Fruit fly (Drosophila melanogaster) whole organism, embryonic: ENCODE results near the gene Teh1.
A peak's percentile ranks its signal among the peaks of the same experiment; 100 is the strongest.

ENCODE experiments used
- Aef1 ChIP-seq: fragments of 200-800 bp; sonication (Bioruptor generic); IDR thresholded peaks from 3 replicates; pipeline ENCODE4 v1.3.6; 2022; ENCODE audit warnings: missing biosample characterization, missing genetic modification characterization
- Atf6 ChIP-seq: fragments of 200-800 bp; sonication (Bioruptor generic); IDR thresholded peaks from 2 replicates; pipeline ENCODE4 v1.3.6; 2022; ENCODE audit warnings: missing biosample characterization, missing genetic modification characterization
- BEAF-32 ChIP-seq: fragments of 200-800 bp; sonication (Bioruptor generic); optimal IDR thresholded peaks from 3 replicates; lab custom pipeline; 2017; ENCODE audit warnings: missing biosample characterization, missing genetic modification characterization, mild to moderate bottlenecking, moderate library complexity, missing genetic modification reagents
- CG10209 ChIP-seq: fragments of 200-800 bp; sonication (Bioruptor generic); optimal IDR thresholded peaks from 3 replicates; lab custom pipeline; 2017; ENCODE audit warnings: missing biosample characterization, mild to moderate bottlenecking, missing genetic modification characterization, missing genetic modification reagents
- CG10321 ChIP-seq: fragments of 200-800 bp; sonication (Bioruptor generic); IDR thresholded peaks from 2 replicates; pipeline ENCODE4 v1.3.6; 2022; ENCODE audit warnings: missing biosample characterization, missing genetic modification characterization
- CG10543 ChIP-seq: fragments of 200-800 bp; sonication (Bioruptor generic); optimal IDR thresholded peaks from 3 replicates; lab custom pipeline; 2017; ENCODE audit warnings: missing biosample characterization, mild to moderate bottlenecking, missing genetic modification characterization, moderate library complexity
- CG11696 ChIP-seq: fragments of 200-800 bp; sonication (Bioruptor generic); IDR thresholded peaks from 2 replicates; pipeline ENCODE4 v1.3.6; 2022; ENCODE audit warnings: missing biosample characterization, missing genetic modification characterization
- CG13296 ChIP-seq: fragments of 200-800 bp; sonication (Bioruptor generic); optimal IDR thresholded peaks from 3 replicates; lab custom pipeline; 2018; ENCODE audit warnings: missing biosample characterization, mild to moderate bottlenecking, missing genetic modification characterization
- CG13624 ChIP-seq: fragments of 200-800 bp; sonication (Bioruptor generic); optimal IDR thresholded peaks from 2 replicates; lab custom pipeline; 2016; ENCODE audit warnings: missing biosample characterization, missing genetic modification characterization
- CG14050 ChIP-seq: fragments of 200-800 bp; sonication (Bioruptor generic); IDR thresholded peaks from 3 replicates; pipeline ENCODE4 v1.3.6; 2022; ENCODE audit warnings: missing biosample characterization, missing genetic modification characterization
- CG42726 ChIP-seq: fragments of 200-800 bp; sonication (Bioruptor generic); IDR thresholded peaks from 2 replicates; pipeline ENCODE4 v1.3.6; 2022; ENCODE audit warnings: missing biosample characterization, missing genetic modification characterization; ENCODE audit not compliant: partially characterized antibody
- CG4820 ChIP-seq: fragments of 200-800 bp; sonication (Bioruptor generic); optimal IDR thresholded peaks from 3 replicates; lab custom pipeline; 2016; ENCODE audit warnings: missing biosample characterization, missing genetic modification characterization
- CG6175 ChIP-seq: fragments of 200-800 bp; sonication (Bioruptor generic); IDR thresholded peaks from 3 replicates; pipeline ENCODE4 v1.3.6; 2022; ENCODE audit warnings: missing biosample characterization, missing genetic modification characterization
- CG6272 ChIP-seq: fragments of 200-800 bp; sonication (Bioruptor generic); IDR thresholded peaks from 2 replicates; pipeline ENCODE4 v1.3.6; 2022; ENCODE audit warnings: missing biosample characterization, missing genetic modification characterization
- CG7556 ChIP-seq: fragments of 200-800 bp; sonication (Bioruptor generic); optimal IDR thresholded peaks from 2 replicates; lab custom pipeline; 2017; ENCODE audit warnings: missing biosample characterization, mild to moderate bottlenecking, missing genetic modification characterization
- CG8281 ChIP-seq: fragments of 200-800 bp; sonication (Bioruptor generic); optimal IDR thresholded peaks from 2 replicates; lab custom pipeline; 2018; ENCODE audit warnings: missing biosample characterization, mild to moderate bottlenecking, missing genetic modification characterization, moderate library complexity
- CG8478 ChIP-seq: fragments of >200 bp; optimal IDR thresholded peaks from 2 replicates; lab custom pipeline; 2018
- CG9609 ChIP-seq: fragments of 200-800 bp; sonication (Bioruptor generic); optimal IDR thresholded peaks from 3 replicates; lab custom pipeline; 2016; ENCODE audit warnings: missing biosample characterization, missing genetic modification characterization
- CHES-1-like ChIP-seq: fragments of 200-800 bp; sonication (Bioruptor generic); optimal IDR thresholded peaks from 2 replicates; lab custom pipeline; 2016; ENCODE audit warnings: missing biosample characterization, missing genetic modification characterization
- CrebB ChIP-seq: fragments of 200-800 bp; sonication (Bioruptor generic); optimal IDR thresholded peaks from 3 replicates; lab custom pipeline; 2018; ENCODE audit warnings: missing biosample characterization, mild to moderate bottlenecking, missing genetic modification characterization
- Dad ChIP-seq: fragments of 200-800 bp; sonication (Bioruptor generic); optimal IDR thresholded peaks from 3 replicates; lab custom pipeline; 2016; ENCODE audit warnings: missing biosample characterization, missing genetic modification characterization
- Deaf1 ChIP-seq: fragments of 200-800 bp; optimal IDR thresholded peaks from 3 replicates; lab custom pipeline; 2019; ENCODE audit warnings: missing biosample characterization, mild to moderate bottlenecking, missing genetic modification characterization, moderate library complexity
- Doc3 ChIP-seq: fragments of 200-800 bp; sonication (Bioruptor generic); IDR thresholded peaks from 3 replicates; pipeline ENCODE4 v1.3.6; 2022; ENCODE audit warnings: missing biosample characterization, missing genetic modification characterization; ENCODE audit not compliant: partially characterized antibody
- Dref ChIP-seq: fragments of 200-800 bp; sonication (Bioruptor generic); IDR thresholded peaks from 2 replicates; pipeline ENCODE4 v1.3.6; 2022; ENCODE audit warnings: missing biosample characterization, missing genetic modification characterization
- Drgx ChIP-seq: fragments of 200-800 bp; sonication (Bioruptor generic); IDR thresholded peaks from 2 replicates; pipeline ENCODE4 v1.3.6; 2022; ENCODE audit warnings: missing biosample characterization, missing genetic modification characterization
- Fer3 ChIP-seq: fragments of 200-800 bp; sonication (Bioruptor generic); optimal IDR thresholded peaks from 2 replicates; lab custom pipeline; 2018; ENCODE audit warnings: missing biosample characterization, mild to moderate bottlenecking, missing genetic modification characterization, moderate library complexity
- Hand ChIP-seq: fragments of 200-800 bp; sonication (Bioruptor generic); optimal IDR thresholded peaks from 2 replicates; lab custom pipeline; 2017; ENCODE audit warnings: mild to moderate bottlenecking, missing biosample characterization, missing genetic modification reagents, missing genetic modification characterization
- Hr3 ChIP-seq: fragments of 200-800 bp; sonication (Bioruptor generic); optimal IDR thresholded peaks from 3 replicates; lab custom pipeline; 2016; ENCODE audit warnings: missing biosample characterization, missing genetic modification characterization
- Hr51 ChIP-seq, 2 experiments: fragments of 200-800 bp; sonication (Bioruptor generic); optimal IDR thresholded peaks; 2 replicates in 1 of 2; 3 replicates in 1 of 2; lab custom pipeline; 2016 to 2018; ENCODE audit warnings: missing biosample characterization in 2 of 2, missing genetic modification characterization in 2 of 2, mild to moderate bottlenecking in 1 of 2, moderate library complexity in 1 of 2
- Hsf ChIP-seq: fragments of 200-800 bp; sonication (Bioruptor generic); optimal IDR thresholded peaks from 3 replicates; lab custom pipeline; 2016; ENCODE audit warnings: missing biosample characterization, missing genetic modification characterization
- Kr ChIP-seq: fragments of 200-800 bp; sonication (Bioruptor generic); optimal IDR thresholded peaks from 2 replicates; lab custom pipeline; 2017; ENCODE audit warnings: missing biosample characterization, mild to moderate bottlenecking, missing genetic modification characterization
- Max ChIP-seq: fragments of 200-800 bp; sonication (Bioruptor generic); optimal IDR thresholded peaks from 2 replicates; lab custom pipeline; 2016; ENCODE audit warnings: missing biosample characterization, mild to moderate bottlenecking, missing genetic modification characterization
- Myb ChIP-seq: fragments of 200-800 bp; sonication (Bioruptor generic); optimal IDR thresholded peaks from 2 replicates; lab custom pipeline; 2016; ENCODE audit warnings: missing biosample characterization, missing genetic modification characterization
- Nf-YA ChIP-seq: fragments of 200-800 bp; sonication (Bioruptor generic); IDR thresholded peaks from 2 replicates; pipeline ENCODE4 v1.3.6; 2022; ENCODE audit warnings: missing biosample characterization, missing genetic modification characterization
- Scr ChIP-seq: fragments of 200-800 bp; sonication (Bioruptor generic); IDR thresholded peaks from 2 replicates; pipeline ENCODE4 v1.3.6; 2022; ENCODE audit warnings: missing biosample characterization, missing genetic modification characterization; ENCODE audit not compliant: partially characterized antibody
- Sry-δ ChIP-seq: fragments of 200-800 bp; sonication (Bioruptor generic); optimal IDR thresholded peaks from 2 replicates; lab custom pipeline; 2016; ENCODE audit warnings: missing biosample characterization, missing genetic modification characterization
- Tbp ChIP-seq: fragments of >200 bp; optimal IDR thresholded peaks from 2 replicates; lab custom pipeline; 2018; ENCODE audit warnings: missing biosample characterization, missing genetic modification characterization
- al ChIP-seq: fragments of 200-800 bp; sonication (Bioruptor generic); IDR thresholded peaks from 2 replicates; pipeline ENCODE4 v1.3.6; 2022; ENCODE audit warnings: missing biosample characterization, missing genetic modification characterization
- bbx ChIP-seq: fragments of 200-800 bp; sonication (Bioruptor generic); IDR thresholded peaks from 2 replicates; pipeline ENCODE4 v1.3.6; 2022; ENCODE audit warnings: missing biosample characterization, missing genetic modification characterization; ENCODE audit not compliant: partially characterized antibody
- cg ChIP-seq: fragments of 200-800 bp; sonication (Bioruptor generic); optimal IDR thresholded peaks from 3 replicates; lab custom pipeline; 2019; ENCODE audit warnings: missing biosample characterization, mild to moderate bottlenecking, missing genetic modification characterization, moderate library complexity
- chm ChIP-seq: fragments of 200-800 bp; sonication (Bioruptor generic); IDR thresholded peaks from 2 replicates; pipeline ENCODE4 v1.3.6; 2022; ENCODE audit warnings: missing biosample characterization, missing genetic modification characterization
- dpn ChIP-seq, 2 experiments: fragments of 200-800 bp; sonication (Bioruptor generic); optimal IDR thresholded peaks; 3 replicates each; lab custom pipeline; 2016; ENCODE audit warnings: missing biosample characterization in 2 of 2, missing genetic modification characterization in 2 of 2
- eve ChIP-seq, 2 experiments: fragments of >200 bp; optimal IDR thresholded peaks; 2 replicates each; lab custom pipeline; 2017; ENCODE audit warnings: missing biosample characterization in 2 of 2, missing genetic modification characterization in 2 of 2
- gro ChIP-seq: fragments of 200-800 bp; sonication (Bioruptor generic); optimal IDR thresholded peaks from 2 replicates; lab custom pipeline; 2016; ENCODE audit warnings: missing biosample characterization, missing genetic modification characterization
- kni ChIP-seq: fragments of 200-800 bp; sonication (Bioruptor generic); optimal IDR thresholded peaks from 3 replicates; lab custom pipeline; 2017; ENCODE audit warnings: mild to moderate bottlenecking, missing biosample characterization, missing genetic modification reagents, missing genetic modification characterization
- lilli ChIP-seq: fragments of 200-800 bp; sonication (Bioruptor generic); optimal IDR thresholded peaks from 3 replicates; lab custom pipeline; 2016; ENCODE audit warnings: missing biosample characterization, missing genetic modification characterization
- pita ChIP-seq: fragments of 200-800 bp; sonication (Bioruptor generic); optimal IDR thresholded peaks from 2 replicates; lab custom pipeline; 2017; ENCODE audit warnings: missing biosample characterization, mild to moderate bottlenecking, missing genetic modification characterization
- sd ChIP-seq: fragments of 200-800 bp; sonication (Bioruptor generic); optimal IDR thresholded peaks from 3 replicates; lab custom pipeline; 2018; ENCODE audit warnings: missing biosample characterization, mild to moderate bottlenecking, missing genetic modification characterization, moderate library complexity
- sisA ChIP-seq: fragments of 200-800 bp; sonication (Bioruptor generic); IDR thresholded peaks from 2 replicates; pipeline ENCODE4 v1.3.6; 2022; ENCODE audit warnings: missing biosample characterization, missing genetic modification characterization
- tap ChIP-seq: fragments of 200-800 bp; optimal IDR thresholded peaks from 3 replicates; lab custom pipeline; 2019; ENCODE audit warnings: missing biosample characterization, mild to moderate bottlenecking, missing genetic modification characterization, moderate library complexity

The Teh1 gene

DNA sequence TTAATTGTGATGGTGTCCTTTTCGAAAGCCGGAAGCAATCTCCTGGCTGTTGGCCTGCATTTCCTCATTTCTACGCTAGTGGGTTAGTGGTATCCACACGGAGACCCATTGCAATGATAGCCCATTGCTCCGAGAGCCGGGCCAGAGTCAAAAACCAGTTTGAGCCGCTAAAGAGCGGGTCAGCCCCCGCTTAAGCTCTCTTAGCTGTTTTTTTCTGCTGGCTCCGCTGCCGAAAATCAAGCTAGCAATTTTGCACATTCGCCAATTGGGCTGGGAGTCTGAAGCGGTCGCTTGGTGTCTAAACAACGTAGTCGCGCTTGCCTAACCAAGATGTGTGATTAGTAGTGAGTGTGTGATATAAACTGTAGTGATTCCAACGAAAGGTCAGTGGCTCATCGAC lies 88.2 kb downstream of the Teh1 start, which contains the start of gene CG12947 (continued):
- TF ChIP-seq CG8281 (tag; lab: Kevin White, UChicago), result no peak
- no peak for TF ChIP-seq Hand
- peak; percentile 11; the same call in 1 of the 2 replicates for TF ChIP-seq Scr
- TF ChIP-seq CG10209 (GFP tag; lab: Kevin White, UChicago), result no peak
- no peak for TF ChIP-seq Hr3 (GFP tag; lab: Kevin White, UChicago)
- TF ChIP-seq CG7556 (GFP tag; lab: Kevin White, UChicago), result no peak
- no peak for TF ChIP-seq Hr51 (GFP tag; optimal IDR thresholded peaks at IDR 0.05; lab: Kevin White, UChicago)
- TF ChIP-seq Aef1, result no peak
- TF ChIP-seq Drgx (GFP tag; lab: Robert Waterston, UW), result 0 out of 2 replicates have a peak, but pooled peaks have one; percentile 21
- no peak for TF ChIP-seq CG8478
- 0 out of 3 replicates have a peak, but pooled peaks have one; percentile 45 for TF ChIP-seq CG6175
- no peak for TF ChIP-seq CG9609 (GFP tag; lab: Kevin White, UChicago)
- no peak for TF ChIP-seq CG4820 (GFP tag; lab: Kevin White, UChicago)
- TF ChIP-seq CrebB (tag; lab: Kevin White, UChicago), result no peak
- TF ChIP-seq al (GFP tag; lab: Robert Waterston, UW), result no peak
- 0 out of 2 replicates have a peak, but pooled peaks have one; percentile 12 for TF ChIP-seq chm

DNA sequence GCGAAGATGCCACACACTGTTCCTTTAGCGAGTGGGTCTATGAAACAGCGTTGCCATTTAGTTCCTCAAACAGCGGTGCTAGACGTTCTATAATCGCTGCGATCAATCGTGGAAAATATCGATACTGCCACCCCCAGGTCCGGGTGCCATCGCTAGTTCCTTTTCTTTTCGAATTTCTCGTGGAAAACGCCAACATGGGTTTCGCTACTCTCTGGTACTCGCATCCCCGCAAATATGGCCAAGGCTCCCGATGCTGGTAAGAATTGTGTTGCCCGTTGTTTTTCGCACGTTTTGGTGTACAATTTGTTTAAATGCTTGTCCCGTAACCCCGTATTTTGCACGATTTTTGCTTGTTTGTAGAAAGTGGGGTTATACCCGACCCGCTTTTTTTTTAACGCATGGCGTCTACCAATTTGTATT lies 90.0 kb downstream of the Teh1 start, which contains the start of gene RpS29:
Gene RpS29 (plus strand): TSS at position 102 of the 420 bp plus-strand sequence.
- peak; percentile 83 for TF ChIP-seq CG6272 (GFP tag; lab: Robert Waterston, UW)
- no peak for TF ChIP-seq CG11696
- peak; percentile 84 for TF ChIP-seq Dad (GFP tag; lab: Kevin White, UChicago)
- peak; percentile 95 for TF ChIP-seq bbx (GFP tag; lab: Robert Waterston, UW)
- TF ChIP-seq Deaf1 (tag; lab: Kevin White, UChicago), result peak; percentile 43
- peak; percentile 88 for TF ChIP-seq CG9609 (GFP tag; lab: Kevin White, UChicago)
- TF ChIP-seq tap (tag; lab: Kevin White, UChicago), result peak; percentile 38
- TF ChIP-seq lilli, result peak; percentile 91
- no peak for TF ChIP-seq pita (GFP tag; lab: Kevin White, UChicago)
- peak; percentile 44 for TF ChIP-seq sd (tag; lab: Kevin White, UChicago)
- TF ChIP-seq Sry-δ, result peak; percentile 100
- TF ChIP-seq cg (GFP tag; lab: Kevin White, UChicago), result no peak
- TF ChIP-seq CG10209 (GFP tag; lab: Kevin White, UChicago), result peak; percentile 72
- TF ChIP-seq CG42726 (GFP tag; lab: Robert Waterston, UW), result peak; percentile 98
- peak; percentile 93 for TF ChIP-seq CHES-1-like (GFP tag; lab: Kevin White, UChicago)
- TF ChIP-seq dpn (GFP tag; optimal IDR thresholded peaks at IDR 0.05; lab: Kevin White, UChicago), result peak; percentile 86 to 90
- TF ChIP-seq Dref (GFP tag; lab: Robert Waterston, UW), result peak; percentile 98
- peak; percentile 78 for TF ChIP-seq kni
- TF ChIP-seq CG10321 (GFP tag; lab: Robert Waterston, UW), result peak; percentile 54; the same call in 1 of the 2 replicates
- TF ChIP-seq Doc3, result peak; percentile 85
- TF ChIP-seq CG13296 (GFP tag; lab: Kevin White, UChicago), result peak; percentile 90
- peak; percentile 76 for TF ChIP-seq Max (GFP tag; lab: Kevin White, UChicago)
- peak; percentile 92 for TF ChIP-seq gro
- TF ChIP-seq CG10543 (GFP tag; lab: Kevin White, UChicago), result peak; percentile 93
- peak; percentile 92 for TF ChIP-seq CG13624 (GFP tag; lab: Kevin White, UChicago)
- peak; percentile 98 for TF ChIP-seq BEAF-32
- TF ChIP-seq Nf-YA (GFP tag; lab: Robert Waterston, UW), result peak; percentile 59
- TF ChIP-seq eve (GFP tag; optimal IDR thresholded peaks at IDR 0.05; lab: Kevin White, UChicago), result no peak
- TF ChIP-seq Kr (GFP tag; lab: Kevin White, UChicago), result no peak
- peak; percentile 86 for TF ChIP-seq Hsf (GFP tag; lab: Kevin White, UChicago)
- peak; percentile 61 for TF ChIP-seq Tbp (GFP tag; lab: Kevin White, UChicago)
- peak; percentile 74 for TF ChIP-seq sisA (GFP tag; lab: Robert Waterston, UW)
- peak; percentile 8 for TF ChIP-seq CG8281 (tag; lab: Kevin White, UChicago)
- peak; percentile 72 for TF ChIP-seq Atf6 (GFP tag; lab: Robert Waterston, UW)
- peak; percentile 71 for TF ChIP-seq Fer3 (tag; lab: Kevin White, UChicago)
- peak; percentile 94 for TF ChIP-seq Myb
- peak; percentile 60 for TF ChIP-seq CG14050
